Fruit fly (Drosophila melanogaster): ENCODE data around the gene stol.

- TF ChIP-seq CG7045 (GFP tag; optimal IDR thresholded peaks at IDR 0.05), result no peak
- no peak for TF ChIP-seq CG12768 (GFP tag; optimal IDR thresholded peaks at IDR 0.05)
- no peak for TF ChIP-seq Hr96 (GFP tag; optimal IDR thresholded peaks at IDR 0.05)
- no peak for TF ChIP-seq kay (GFP tag; ENCODE audit: borderline replicate concordance)
Observed at dm6 chr2L:15742976-15743375, 24.9 kb upstream of the stol start.

Data from whole organism, adult.